Fruit fly (Drosophila melanogaster): ENCODE results near the gene Mco3.

The Mco3 gene

dm6 chr3R:25888307-25889075 lies 8.8 kb upstream of the Mco3 start, which contains the start of gene Lnk (continued):
- TF ChIP-seq Myc (optimal IDR thresholded peaks at IDR 0.05), result peak; percentile 80
- no peak for TF ChIP-seq usp (GFP tag; optimal IDR thresholded peaks at IDR 0.05)
- no peak for TF ChIP-seq tai (GFP tag; optimal IDR thresholded peaks at IDR 0.05)

dm6 chr3R:25893272-25893671 lies 4.0 kb upstream of the Mco3 start, which contains the start of gene CG5913:
Gene CG5913 (plus strand): TSS chr3R:25893495.
- no peak for TF ChIP-seq Mio (GFP tag; optimal IDR thresholded peaks at IDR 0.05)
- no peak for TF ChIP-seq Dif (GFP tag; optimal IDR thresholded peaks at IDR 0.05; ENCODE audit: partially characterized antibody)
- TF ChIP-seq Dfd (GFP tag; optimal IDR thresholded peaks at IDR 0.05), result no peak
- no peak for TF ChIP-seq lola (GFP tag; optimal IDR thresholded peaks at IDR 0.05)
- no peak for TF ChIP-seq Hr78 (GFP tag; optimal IDR thresholded peaks at IDR 0.05)

- TF ChIP-seq usp (GFP tag; optimal IDR thresholded peaks at IDR 0.05) (no peak), CG9705 (GFP tag; optimal IDR thresholded peaks at IDR 0.05) (no peak)
These were observed 1.8 kb upstream of the Mco3 start, which contains the start of gene Sodq for dm6 chr3R:25895522-25895921. Gene Sodq (plus strand): TSS chr3R:25895822.

dm6 chr3R:25899690-25900089 lies 2.4 kb downstream of the Mco3 start, which contains the start of gene CG31091:
Gene CG31091 (plus strand): TSS chr3R:25899903.
- TF ChIP-seq CG9705 (GFP tag; optimal IDR thresholded peaks at IDR 0.05), result no peak
- no peak for TF ChIP-seq usp (GFP tag; optimal IDR thresholded peaks at IDR 0.05)
- TF ChIP-seq CrebA (GFP tag; optimal IDR thresholded peaks at IDR 0.05; ENCODE audit: borderline replicate concordance), result no peak
- TF ChIP-seq Dif (GFP tag; optimal IDR thresholded peaks at IDR 0.05; ENCODE audit: partially characterized antibody), result no peak
- TF ChIP-seq dmrt93B (GFP tag; optimal IDR thresholded peaks at IDR 0.05), result no peak
- TF ChIP-seq Sp1 (GFP tag; optimal IDR thresholded peaks at IDR 0.05), result no peak
- TF ChIP-seq Abd-B (GFP tag; optimal IDR thresholded peaks at IDR 0.05), result no peak
- no peak for TF ChIP-seq Myc (optimal IDR thresholded peaks at IDR 0.05)
- TF ChIP-seq sv (GFP tag; optimal IDR thresholded peaks at IDR 0.05), result no peak
- TF ChIP-seq dsf (GFP tag; optimal IDR thresholded peaks at IDR 0.05; ENCODE audit: borderline replicate concordance), result no peak
- no peak for TF ChIP-seq foxo (GFP tag; optimal IDR thresholded peaks at IDR 0.05)
- no peak for TF ChIP-seq N (GFP tag; optimal IDR thresholded peaks at IDR 0.05)
- TF ChIP-seq lola (GFP tag; optimal IDR thresholded peaks at IDR 0.05), result no peak
- no peak for TF ChIP-seq OdsH (GFP tag; optimal IDR thresholded peaks at IDR 0.05)
- TF ChIP-seq Vsx2 (GFP tag; optimal IDR thresholded peaks at IDR 0.05; ENCODE audit: partially characterized antibody), result no peak

- TF ChIP-seq h (GFP tag; optimal IDR thresholded peaks at IDR 0.05) (no peak), rgr (GFP tag; optimal IDR thresholded peaks at IDR 0.05) (no peak), jim (GFP tag; optimal IDR thresholded peaks at IDR 0.05) (no peak), OdsH (GFP tag; optimal IDR thresholded peaks at IDR 0.05) (no peak), CG9705 (GFP tag; optimal IDR thresholded peaks at IDR 0.05) (no peak), ey (GFP tag; optimal IDR thresholded peaks at IDR 0.05) (no peak), brk (GFP tag; optimal IDR thresholded peaks at IDR 0.05) (no peak), usp (GFP tag; optimal IDR thresholded peaks at IDR 0.05) (no peak), Myc (optimal IDR thresholded peaks at IDR 0.05) (no peak), pan (optimal IDR thresholded peaks at IDR 0.05) (no peak), Mio (GFP tag; optimal IDR thresholded peaks at IDR 0.05) (no peak), dl (GFP tag; optimal IDR thresholded peaks at IDR 0.05; ENCODE audit: insufficient read depth in 1 of 2, partially characterized antibody in 2 of 2) (no peak), HLH106 (tag; optimal IDR thresholded peaks at IDR 0.05) (no peak), N (GFP tag; optimal IDR thresholded peaks at IDR 0.05) (no peak), br (GFP tag; optimal IDR thresholded peaks at IDR 0.05) (no peak), Rel (GFP tag; optimal IDR thresholded peaks at IDR 0.05) (no peak), Rel (tag; optimal IDR thresholded peaks at IDR 0.05) (no peak), sage (GFP tag; optimal IDR thresholded peaks at IDR 0.05) (no peak), sv (GFP tag; optimal IDR thresholded peaks at IDR 0.05) (no peak)
These were observed 5.1 kb downstream of the Mco3 start, which contains the start of gene CG31089 for dm6 chr3R:25902343-25902742. Gene CG31089 (plus strand): TSS chr3R:25902643.

Measured in whole organism, wandering third instar larva.